Worm (Caenorhabditis elegans): ENCODE measurements around the gene C50F7.6.

- TF ChIP-seq ham-2 (GFP tag; optimal IDR thresholded peaks at IDR 0.05) = no peak
- TF ChIP-seq nhr-76 (tag; optimal IDR thresholded peaks at IDR 0.05) = no peak
- no peak for TF ChIP-seq unc-62 (GFP tag; optimal IDR thresholded peaks at IDR 0.05)
- no peak for TF ChIP-seq ztf-11 (tag; optimal IDR thresholded peaks at IDR 0.05)
- TF ChIP-seq mep-1 (tag; optimal IDR thresholded peaks at IDR 0.05) = no peak
- TF ChIP-seq pha-4 (tag; optimal IDR thresholded peaks at IDR 0.05) = no peak
- TF ChIP-seq ces-1 (GFP tag; optimal IDR thresholded peaks at IDR 0.05) = no peak
- no peak for TF ChIP-seq hlh-1 (tag; optimal IDR thresholded peaks at IDR 0.05)
- TF ChIP-seq snpc-4 (tag; optimal IDR thresholded peaks at IDR 0.05) = no peak
Measured at ce11 chrIV:7743539-7743938, 20.5 kb upstream of the C50F7.6 start, which contains the start of gene npr-35.
